Fruit fly (Drosophila melanogaster) whole organism, embryonic: Measurements from ENCODE around the gene Tctp.

Experiments used
- Atf3 ChIP-seq: fragments of 200-800 bp; sonication (Bioruptor generic); optimal IDR thresholded peaks from 3 replicates; lab custom pipeline; 2016; ENCODE audit warnings: missing biosample characterization, missing genetic modification characterization
- Bdp1 ChIP-seq: fragments of 200-800 bp; sonication (Bioruptor generic); optimal IDR thresholded peaks from 3 replicates; lab custom pipeline; 2016; ENCODE audit warnings: missing biosample characterization, missing genetic modification characterization
- CG10147 ChIP-seq: fragments of 200-800 bp; sonication (Bioruptor generic); optimal IDR thresholded peaks from 2 replicates; lab custom pipeline; 2019; ENCODE audit warnings: missing biosample characterization, mild to moderate bottlenecking, missing genetic modification characterization, moderate library complexity
- CG11247 ChIP-seq: fragments of 200-800 bp; sonication (Bioruptor generic); IDR thresholded peaks from 2 replicates; pipeline ENCODE4 v1.3.6; 2022; ENCODE audit warnings: missing biosample characterization, missing genetic modification characterization
- CG11456 ChIP-seq: fragments of 200-800 bp; sonication (Bioruptor generic); IDR thresholded peaks from 3 replicates; pipeline ENCODE4 v1.3.6; 2022; ENCODE audit warnings: missing biosample characterization, missing genetic modification characterization
- CG11560 ChIP-seq: fragments of 200-800 bp; sonication (Bioruptor generic); IDR thresholded peaks from 3 replicates; pipeline ENCODE4 v1.3.6; 2022; ENCODE audit warnings: missing biosample characterization, missing genetic modification characterization
- CG15601 ChIP-seq: fragments of 200-800 bp; sonication (Bioruptor generic); optimal IDR thresholded peaks from 3 replicates; lab custom pipeline; 2019; ENCODE audit warnings: missing biosample characterization, mild to moderate bottlenecking, missing genetic modification characterization, moderate library complexity
- CG1792 ChIP-seq: fragments of 200-800 bp; sonication (Bioruptor generic); optimal IDR thresholded peaks from 2 replicates; lab custom pipeline; 2016; ENCODE audit warnings: missing biosample characterization, missing genetic modification characterization
- CG18599 ChIP-seq: fragments of 200-800 bp; sonication (Bioruptor generic); optimal IDR thresholded peaks from 3 replicates; lab custom pipeline; 2017; ENCODE audit warnings: missing biosample characterization, missing genetic modification characterization, mild to moderate bottlenecking, moderate library complexity, missing genetic modification reagents
- CG30431 ChIP-seq: fragments of 200-800 bp; sonication (Bioruptor generic); optimal IDR thresholded peaks from 2 replicates; lab custom pipeline; 2017; ENCODE audit warnings: missing biosample characterization, missing genetic modification characterization
- CG32772 ChIP-seq: fragments of 200-800 bp; sonication (Bioruptor generic); IDR thresholded peaks from 2 replicates; pipeline ENCODE4 v1.3.6; 2022; ENCODE audit warnings: missing biosample characterization, missing genetic modification characterization
- CG4707 ChIP-seq: fragments of 200-800 bp; sonication (Bioruptor generic); optimal IDR thresholded peaks from 2 replicates; lab custom pipeline; 2018; ENCODE audit warnings: missing biosample characterization, mild to moderate bottlenecking, missing genetic modification characterization, moderate library complexity
- CG6175 ChIP-seq: fragments of 200-800 bp; sonication (Bioruptor generic); IDR thresholded peaks from 3 replicates; pipeline ENCODE4 v1.3.6; 2022; ENCODE audit warnings: missing biosample characterization, missing genetic modification characterization
- CG6765 ChIP-seq: fragments of 200-800 bp; sonication (Bioruptor generic); optimal IDR thresholded peaks from 3 replicates; lab custom pipeline; 2017; ENCODE audit warnings: missing biosample characterization, mild to moderate bottlenecking, missing genetic modification characterization
- CG7745 ChIP-seq: fragments of 200-800 bp; sonication (Bioruptor generic); optimal IDR thresholded peaks from 2 replicates; lab custom pipeline; 2018; ENCODE audit warnings: missing biosample characterization, mild to moderate bottlenecking, missing genetic modification characterization, moderate library complexity
- Camta ChIP-seq: fragments of 200-800 bp; sonication (Bioruptor generic); optimal IDR thresholded peaks from 2 replicates; lab custom pipeline; 2016; ENCODE audit warnings: missing biosample characterization, missing genetic modification characterization
- Dip3 ChIP-seq: fragments of 200-800 bp; sonication (Bioruptor generic); optimal IDR thresholded peaks from 3 replicates; lab custom pipeline; 2016; ENCODE audit warnings: missing biosample characterization, missing genetic modification characterization
- Elba2 ChIP-seq: fragments of 200-800 bp; sonication (Bioruptor generic); optimal IDR thresholded peaks from 3 replicates; lab custom pipeline; 2016; ENCODE audit warnings: missing biosample characterization, missing genetic modification characterization
- GATAe ChIP-seq: fragments of 200-800 bp; sonication (Bioruptor generic); conservative IDR thresholded peaks from 2 replicates; pipeline ENCODE4 v1.3.6; 2022; ENCODE audit warnings: missing biosample characterization, missing genetic modification characterization
- Gsc ChIP-seq: fragments of 200-800 bp; sonication (Bioruptor generic); IDR thresholded peaks from 2 replicates; pipeline ENCODE4 v1.3.6; 2022; ENCODE audit warnings: missing biosample characterization, missing genetic modification characterization
- Hey ChIP-seq: fragments of 200-800 bp; sonication (Bioruptor generic); optimal IDR thresholded peaks from 3 replicates; lab custom pipeline; 2018; ENCODE audit warnings: missing biosample characterization, mild to moderate bottlenecking, missing genetic modification characterization
- Med ChIP-seq: fragments of 200-800 bp; sonication (Bioruptor generic); peaks from one replicate; lab custom pipeline; 2016; ENCODE audit warnings: missing biosample characterization, missing genetic modification characterization, mild to moderate bottlenecking, inconsistent platforms, moderate library complexity
- Meics ChIP-seq: fragments of 200-800 bp; sonication (Bioruptor generic); optimal IDR thresholded peaks from 2 replicates; lab custom pipeline; 2017; ENCODE audit warnings: missing biosample characterization, mild to moderate bottlenecking, missing genetic modification characterization
- Optix ChIP-seq: fragments of 200-800 bp; sonication (Bioruptor generic); IDR thresholded peaks from 3 replicates; pipeline ENCODE4 v1.3.6; 2022; ENCODE audit warnings: missing biosample characterization, missing genetic modification characterization
- abd-A ChIP-seq: fragments of 200-800 bp; sonication (Bioruptor generic); optimal IDR thresholded peaks from 3 replicates; lab custom pipeline; 2019; ENCODE audit warnings: missing biosample characterization, mild to moderate bottlenecking, missing genetic modification characterization, moderate library complexity
- ac ChIP-seq: fragments of 200-800 bp; sonication (Bioruptor generic); optimal IDR thresholded peaks from 3 replicates; lab custom pipeline; 2017; ENCODE audit warnings: missing biosample characterization, mild to moderate bottlenecking, missing genetic modification characterization
- caup ChIP-seq: fragments of 200-800 bp; sonication (Bioruptor generic); optimal IDR thresholded peaks from 3 replicates; lab custom pipeline; 2017; ENCODE audit warnings: missing biosample characterization, mild to moderate bottlenecking, missing genetic modification characterization, moderate library complexity; ENCODE audit not compliant: severe bottlenecking
- ci ChIP-seq: fragments of 200-800 bp; sonication (Bioruptor generic); IDR thresholded peaks from 3 replicates; pipeline ENCODE4 v1.3.6; 2022; ENCODE audit warnings: missing biosample characterization, missing genetic modification characterization
- crc ChIP-seq: fragments of 200-800 bp; sonication (Bioruptor generic); optimal IDR thresholded peaks from 2 replicates; lab custom pipeline; 2016; ENCODE audit warnings: missing biosample characterization, missing genetic modification characterization
- exex ChIP-seq: fragments of 200-800 bp; sonication (Bioruptor generic); optimal IDR thresholded peaks from 4 replicates; lab custom pipeline; 2018; ENCODE audit warnings: missing biosample characterization, mild to moderate bottlenecking, missing genetic modification characterization, moderate library complexity
- fd3F ChIP-seq: fragments of 200-800 bp; sonication (Bioruptor generic); optimal IDR thresholded peaks from 2 replicates; lab custom pipeline; 2018; ENCODE audit warnings: missing biosample characterization, mild to moderate bottlenecking, missing genetic modification characterization, moderate library complexity
- gce ChIP-seq: fragments of 200-800 bp; sonication (Bioruptor generic); IDR thresholded peaks from 3 replicates; pipeline ENCODE4 v1.3.6; 2022; ENCODE audit warnings: missing biosample characterization, missing genetic modification characterization
- grau ChIP-seq: fragments of 200-800 bp; optimal IDR thresholded peaks from 3 replicates; lab custom pipeline; 2019; ENCODE audit warnings: missing biosample characterization, mild to moderate bottlenecking, missing genetic modification characterization, moderate library complexity
- hbn ChIP-seq: fragments of 200-800 bp; sonication (Bioruptor generic); IDR thresholded peaks from 2 replicates; pipeline ENCODE4 v1.3.6; 2022; ENCODE audit warnings: missing biosample characterization, missing genetic modification characterization; ENCODE audit not compliant: partially characterized antibody
- jigr1 ChIP-seq: fragments of 200-800 bp; sonication (Bioruptor generic); IDR thresholded peaks from 3 replicates; pipeline ENCODE4 v1.3.6; 2022; ENCODE audit warnings: missing biosample characterization, missing genetic modification characterization
- jumu ChIP-seq: fragments of 200-800 bp; sonication (Bioruptor generic); optimal IDR thresholded peaks from 3 replicates; lab custom pipeline; 2016; ENCODE audit warnings: missing biosample characterization, missing genetic modification characterization
- nom ChIP-seq: fragments of 200-800 bp; sonication (Bioruptor generic); optimal IDR thresholded peaks from 2 replicates; lab custom pipeline; 2017; ENCODE audit warnings: missing biosample characterization, missing genetic modification characterization, mild to moderate bottlenecking, moderate library complexity, missing genetic modification reagents
- pan ChIP-seq, 4 experiments: fragments of >200 bp in 3 of 4; fragments of 200-800 bp in 1 of 4; sonication (Bioruptor generic) in 1 of 4; optimal IDR thresholded peaks in 3 of 4; IDR thresholded peaks in 1 of 4; 2 replicates each; pipeline versions ENCODE4 v1.3.6 to Lab custom; 2017 to 2022; ENCODE audit warnings: missing biosample characterization in 2 of 4, missing genetic modification characterization in 2 of 4, mixed read lengths in 1 of 4
- prd ChIP-seq, 3 experiments: fragments of >200 bp in 2 of 3; fragments of 200-800 bp in 1 of 3; sonication (Bioruptor generic) in 1 of 3; optimal IDR thresholded peaks in 2 of 3; IDR thresholded peaks in 1 of 3; 2 replicates in 2 of 3; 3 replicates in 1 of 3; pipeline versions ENCODE4 v1.3.6 to Lab custom; 2017 to 2022; ENCODE audit warnings: missing biosample characterization in 1 of 3, missing genetic modification characterization in 1 of 3
- pros ChIP-seq: fragments of 200-800 bp; sonication (Bioruptor generic); optimal IDR thresholded peaks from 3 replicates; lab custom pipeline; 2019; ENCODE audit warnings: missing biosample characterization, mild to moderate bottlenecking, missing genetic modification characterization, moderate library complexity
- slbo ChIP-seq: fragments of 200-800 bp; sonication (Bioruptor generic); IDR thresholded peaks from 2 replicates; pipeline ENCODE4 v1.3.6; 2022; ENCODE audit warnings: missing biosample characterization, missing genetic modification characterization
- tap ChIP-seq: fragments of 200-800 bp; optimal IDR thresholded peaks from 3 replicates; lab custom pipeline; 2019; ENCODE audit warnings: missing biosample characterization, mild to moderate bottlenecking, missing genetic modification characterization, moderate library complexity
- tup ChIP-seq: fragments of 200-800 bp; sonication (Bioruptor generic); optimal IDR thresholded peaks from 2 replicates; lab custom pipeline; 2016; ENCODE audit warnings: missing biosample characterization, mild to moderate bottlenecking, missing genetic modification characterization, moderate library complexity
- unpg ChIP-seq: fragments of 200-800 bp; sonication (Bioruptor generic); optimal IDR thresholded peaks from 3 replicates; lab custom pipeline; 2018; ENCODE audit warnings: missing biosample characterization, mild to moderate bottlenecking, missing genetic modification characterization, moderate library complexity

Tctp gene

DNA sequence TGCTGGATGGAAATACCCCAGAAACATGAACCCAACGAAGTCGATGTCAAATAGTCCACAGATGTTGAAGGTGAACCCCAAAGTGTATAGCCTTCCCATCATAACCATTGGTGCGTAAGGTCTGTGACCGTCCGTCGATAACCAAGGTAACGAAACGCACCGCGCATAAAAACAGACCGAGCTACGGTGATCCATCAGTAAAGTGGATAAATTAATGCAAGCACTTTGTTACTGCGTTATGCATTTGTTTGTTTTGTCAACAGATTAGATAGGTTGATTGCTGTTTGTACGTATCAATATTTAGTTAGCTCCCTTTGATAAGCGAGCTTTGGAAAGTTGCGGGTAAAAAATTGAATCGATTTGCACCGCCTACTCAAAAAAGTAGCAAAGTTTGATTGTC is 31.7 kb upstream of the Tctp start (continued):
- TF ChIP-seq exex (peak; percentile 42), CG15601 (tag; lab: Kevin White, UChicago) (peak; percentile 11), Med (peak; percentile 70), CG18599 (peak; percentile 22), CG32772 (GFP tag; lab: Robert Waterston, UW) (0 out of 2 replicates have a peak, but pooled peaks have one; percentile 18), ci (GFP tag; lab: Robert Waterston, UW) (0 out of 3 replicates have a peak, but pooled peaks have one; percentile 14), grau (tag; lab: Kevin White, UChicago) (peak; percentile 58), CG11560 (no peak), nom (GFP tag; lab: Kevin White, UChicago) (no peak)

DNA sequence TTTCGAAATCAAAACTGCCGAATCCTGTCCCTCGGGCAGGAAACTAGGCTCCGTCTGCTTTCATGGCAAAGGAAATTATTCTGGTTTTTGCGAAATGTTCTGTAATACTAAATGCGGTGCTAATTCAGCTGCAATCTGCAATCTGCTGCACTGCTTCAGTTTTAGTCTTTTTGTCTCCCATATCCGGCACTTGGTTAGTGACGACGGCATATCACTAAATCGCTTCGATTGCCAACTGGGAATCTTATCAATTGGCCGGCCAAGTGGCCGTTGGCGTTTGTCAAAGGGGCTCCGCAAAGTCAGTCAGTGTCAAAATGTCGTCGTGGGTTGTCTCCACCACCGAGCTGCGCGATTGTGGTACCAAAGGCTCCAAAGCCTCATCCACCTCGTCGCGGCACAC is 14.3 kb upstream of the Tctp start, which contains the start of gene CG18577:
Gene CG18577 (plus strand): TSS at position 301 of the 400 bp plus-strand sequence.
- TF ChIP-seq CG10147 = no peak
- TF ChIP-seq Meics (GFP tag; lab: Kevin White, UChicago) = peak; percentile 55
- 0 out of 3 replicates have a peak, but pooled peaks have one; percentile 5 for TF ChIP-seq CG11456 (GFP tag; lab: Robert Waterston, UW)
- peak; percentile 87 for TF ChIP-seq Med
- peak; percentile 18; the same call in 1 of the 2 replicates for TF ChIP-seq GATAe (GFP tag; lab: Robert Waterston, UW)
- TF ChIP-seq gce (GFP tag; lab: Robert Waterston, UW) = no peak
- no peak for TF ChIP-seq CG4707 (GFP tag; lab: Kevin White, UChicago)
- peak; percentile 41 for TF ChIP-seq Hey (tag; lab: Kevin White, UChicago)

DNA sequence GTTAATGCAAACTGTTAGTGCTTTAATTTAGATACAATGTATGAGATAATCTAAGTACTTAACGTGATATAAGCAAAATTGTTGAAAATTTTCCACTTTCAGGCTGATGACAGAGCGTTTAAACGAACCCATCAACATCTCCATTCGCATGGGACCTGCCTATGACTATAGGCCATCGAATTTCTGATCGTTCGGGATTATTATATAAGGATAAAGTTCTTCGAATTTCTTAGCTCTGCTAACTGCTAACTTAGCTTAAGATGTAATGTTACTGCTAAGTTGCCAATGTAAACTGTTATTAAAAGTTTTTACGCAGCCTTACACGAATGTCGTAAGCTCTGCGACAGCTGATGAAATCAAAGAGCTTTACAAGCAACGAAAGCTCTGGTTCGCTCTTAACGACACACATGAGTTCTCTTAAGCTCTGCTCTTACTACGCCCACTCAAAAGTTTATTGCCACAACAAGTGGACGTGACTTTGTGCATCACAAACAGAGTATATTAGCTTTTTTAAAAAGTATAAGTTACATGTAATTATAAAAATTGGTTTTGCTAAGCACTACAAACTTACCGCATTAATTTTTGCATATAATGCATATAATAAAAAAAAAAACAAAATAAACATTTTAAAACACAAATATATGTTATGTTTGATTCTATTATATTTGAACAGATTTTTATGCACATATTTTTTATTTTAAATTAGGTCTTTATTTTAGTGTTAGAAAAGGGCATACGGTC is 13.2 kb upstream of the Tctp start:
- TF ChIP-seq slbo (GFP tag; lab: Robert Waterston, UW) (peak; percentile 99), pan (optimal IDR thresholded peaks at IDR 0.05; lab: Kevin White, UChicago) (no peak), pan (GFP tag; optimal IDR thresholded peaks at IDR 0.05 in 1 of 2, IDR thresholded peaks at IDR 0.05 in 1 of 2) (peak in 1 of 2 experiments; percentile 99), Bdp1 (peak; percentile 80), CG11247 (peak; percentile 97), jigr1 (GFP tag; lab: Robert Waterston, UW) (peak; percentile 99), fd3F (GFP tag; lab: Kevin White, UChicago) (peak; percentile 98), abd-A (tag; lab: Kevin White, UChicago) (peak; percentile 98), caup (GFP tag; lab: Kevin White, UChicago) (peak; percentile 98), tup (GFP tag; lab: Kevin White, UChicago) (peak; percentile 69), ac (GFP tag; lab: Kevin White, UChicago) (peak; percentile 60), pros (GFP tag; lab: Kevin White, UChicago) (peak; percentile 77), Optix (no peak; the same call in 2 of the 3 replicates), Dip3 (GFP tag; lab: Kevin White, UChicago) (peak; percentile 88), Atf3 (peak; percentile 83), CG7745 (tag; lab: Kevin White, UChicago) (no peak), hbn (GFP tag; lab: Robert Waterston, UW) (no peak), Camta (GFP tag; lab: Kevin White, UChicago) (peak; percentile 89), unpg (GFP tag; lab: Kevin White, UChicago) (peak; percentile 98), tap (tag; lab: Kevin White, UChicago) (peak; percentile 89), Med (peak; percentile 98), CG30431 (GFP tag; lab: Kevin White, UChicago) (peak; percentile 97), Gsc (peak; percentile 95), crc (GFP tag; lab: Kevin White, UChicago) (peak; percentile 65), CG6765 (GFP tag; lab: Kevin White, UChicago) (peak; percentile 98), Elba2 (GFP tag; lab: Kevin White, UChicago) (no peak), CG6175 (GFP tag; lab: Robert Waterston, UW) (peak; percentile 95; the same call in 2 of the 3 replicates), jumu (peak; percentile 85), Hey (tag; lab: Kevin White, UChicago) (peak; percentile 72), CG1792 (GFP tag; lab: Kevin White, UChicago) (peak; percentile 88), prd (optimal IDR thresholded peaks at IDR 0.05; lab: Kevin White, UChicago) (no peak), prd (GFP tag; IDR thresholded peaks at IDR 0.05; lab: Robert Waterston, UW) (peak; percentile 98)
